Worm (Caenorhabditis elegans): ENCODE data around the gene ZK666.12.

DNA sequence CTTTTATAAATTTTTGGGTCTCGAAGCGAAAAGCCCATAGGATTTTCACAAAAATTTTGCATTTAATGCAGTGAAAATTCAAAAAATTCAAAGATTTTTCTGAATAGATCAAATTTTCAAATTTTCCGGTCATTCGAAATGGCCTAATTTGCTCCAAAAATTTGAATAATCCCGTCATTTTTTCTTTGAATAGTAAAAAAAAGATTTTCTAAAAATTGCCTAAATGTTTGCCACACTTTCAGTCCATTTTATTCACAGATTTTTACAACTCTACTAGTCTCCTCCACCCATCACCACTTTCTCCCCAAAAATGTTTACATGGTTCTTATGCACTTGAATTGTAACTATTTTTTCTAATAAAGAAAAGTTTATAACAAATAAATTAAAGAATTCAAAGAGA, 38.0 kb downstream of the ZK666.12 start:
- TF ChIP-seq fkh-10 (GFP tag; optimal IDR thresholded peaks at IDR 0.05): no peak
- TF ChIP-seq nhr-11 (tag; optimal IDR thresholded peaks at IDR 0.05): no peak
- TF ChIP-seq nhr-76 (tag; optimal IDR thresholded peaks at IDR 0.05): no peak
- TF ChIP-seq zag-1 (tag; optimal IDR thresholded peaks at IDR 0.05): no peak
- no peak for TF ChIP-seq ama-1 (optimal IDR thresholded peaks at IDR 0.05)
- TF ChIP-seq unc-130 (tag; optimal IDR thresholded peaks at IDR 0.05): no peak
- TF ChIP-seq nhr-237 (tag; optimal IDR thresholded peaks at IDR 0.05): no peak
- TF ChIP-seq mep-1 (tag; optimal IDR thresholded peaks at IDR 0.05): no peak
- no peak for TF ChIP-seq ceh-90 (tag; optimal IDR thresholded peaks at IDR 0.05)

Measured in whole organism, L1 larva.